Fruit fly (Drosophila melanogaster) whole organism, wandering third instar larva: ENCODE data around the gene CG7523.

ENCODE experiments used
- Abd-B ChIP-seq: fragments of >200 bp; optimal IDR thresholded peaks from 2 replicates; lab custom pipeline; 2017; ENCODE audit warnings: missing biosample characterization, missing genetic modification characterization
- CG32264 ChIP-seq: fragments of 200-800 bp; sonication (Bioruptor generic); optimal IDR thresholded peaks from 2 replicates; lab custom pipeline; 2016; ENCODE audit warnings: missing biosample characterization, missing genetic modification characterization
- CG9705 ChIP-seq: fragments of 200-800 bp; sonication (Bioruptor generic); optimal IDR thresholded peaks from 2 replicates; lab custom pipeline; 2018; ENCODE audit warnings: missing biosample characterization, mild to moderate bottlenecking, missing genetic modification characterization
- CrebA ChIP-seq: fragments of 200-800 bp; sonication (Bioruptor generic); optimal IDR thresholded peaks from 2 replicates; lab custom pipeline; 2016; ENCODE audit warnings: missing biosample characterization, mild to moderate bottlenecking, missing genetic modification characterization, borderline replicate concordance
- Dfd ChIP-seq: fragments of >200 bp; optimal IDR thresholded peaks from 2 replicates; lab custom pipeline; 2017; ENCODE audit warnings: missing biosample characterization, missing genetic modification characterization
- Dif ChIP-seq: fragments of 200-275, 200-300 bp; sonication (Bioruptor generic); optimal IDR thresholded peaks from 2 replicates; lab custom pipeline; 2018; ENCODE audit warnings: missing biosample characterization, missing genetic modification characterization; ENCODE audit not compliant: partially characterized antibody
- GATAd ChIP-seq: sonication (Bioruptor generic); optimal IDR thresholded peaks from 2 replicates; lab custom pipeline; 2016; ENCODE audit warnings: missing biosample characterization, missing genetic modification characterization
- HLH106 ChIP-seq: fragments of 200-800 bp; optimal IDR thresholded peaks from 3 replicates; lab custom pipeline; 2019; ENCODE audit warnings: missing biosample characterization, mild to moderate bottlenecking, missing genetic modification characterization, moderate library complexity
- Hnf4 ChIP-seq: fragments of 200-800 bp; sonication (Bioruptor generic); optimal IDR thresholded peaks from 2 replicates; lab custom pipeline; 2016; ENCODE audit warnings: missing biosample characterization, mild to moderate bottlenecking, missing genetic modification characterization
- Hr78 ChIP-seq: fragments of >200 bp; optimal IDR thresholded peaks from 2 replicates; lab custom pipeline; 2017; ENCODE audit warnings: missing biosample characterization, missing genetic modification characterization
- Hr83 ChIP-seq: fragments of 200-300 bp; sonication (Bioruptor generic); optimal IDR thresholded peaks from 2 replicates; lab custom pipeline; 2016; ENCODE audit warnings: missing biosample characterization, mild to moderate bottlenecking, missing genetic modification characterization, moderate library complexity; ENCODE audit not compliant: poor library complexity, severe bottlenecking
- Jra ChIP-seq: sonication (Bioruptor generic); optimal IDR thresholded peaks from 2 replicates; lab custom pipeline; 2016; ENCODE audit warnings: missing biosample characterization, missing genetic modification characterization
- Mio ChIP-seq: sonication (Bioruptor generic); optimal IDR thresholded peaks from 2 replicates; lab custom pipeline; 2016; ENCODE audit warnings: missing biosample characterization, missing genetic modification characterization
- Myc ChIP-seq: fragments of >200 bp; optimal IDR thresholded peaks from 2 replicates; lab custom pipeline; 2017
- N ChIP-seq: fragments of >200 bp; optimal IDR thresholded peaks from 2 replicates; lab custom pipeline; 2018; ENCODE audit warnings: missing biosample characterization, missing external identifiers, missing genetic modification characterization
- OdsH ChIP-seq: fragments of 200-800 bp; sonication (Bioruptor generic); optimal IDR thresholded peaks from 2 replicates; lab custom pipeline; 2016; ENCODE audit warnings: missing biosample characterization, mild to moderate bottlenecking, missing genetic modification characterization
- Rel ChIP-seq, 2 experiments: fragments of 200-800 bp; sonication (Bioruptor generic) in 1 of 2; optimal IDR thresholded peaks; 2 replicates in 1 of 2; 3 replicates in 1 of 2; lab custom pipeline; 2016 to 2019; ENCODE audit warnings: mild to moderate bottlenecking in 2 of 2, missing biosample characterization in 2 of 2, missing genetic modification characterization in 2 of 2, moderate library complexity in 1 of 2
- Sp1 ChIP-seq: fragments of 200-800 bp; sonication (Bioruptor generic); optimal IDR thresholded peaks from 3 replicates; lab custom pipeline; 2019; ENCODE audit warnings: missing biosample characterization, mild to moderate bottlenecking, missing genetic modification characterization, moderate library complexity
- Vsx2 ChIP-seq: fragments of 200-300, 225-300 bp; sonication (Bioruptor generic); optimal IDR thresholded peaks from 2 replicates; lab custom pipeline; 2018; ENCODE audit warnings: missing biosample characterization, missing genetic modification characterization; ENCODE audit not compliant: partially characterized antibody
- br ChIP-seq: fragments of 200-800 bp; sonication (Bioruptor generic); optimal IDR thresholded peaks from 2 replicates; lab custom pipeline; 2016; ENCODE audit warnings: missing biosample characterization, missing genetic modification characterization
- brk ChIP-seq: fragments of 200-800 bp; sonication (Bioruptor generic); optimal IDR thresholded peaks from 2 replicates; lab custom pipeline; 2016; ENCODE audit warnings: missing biosample characterization, mild to moderate bottlenecking, missing genetic modification characterization
- dl ChIP-seq, 2 experiments: fragments of 175-275, 200-275 bp in 1 of 2; fragments of 200-275 bp in 1 of 2; sonication (Bioruptor generic); optimal IDR thresholded peaks; lab custom pipeline; 2018; ENCODE audit warnings: mild to moderate bottlenecking in 2 of 2, missing biosample characterization in 2 of 2, missing genetic modification characterization in 2 of 2, moderate library complexity in 2 of 2; ENCODE audit not compliant: partially characterized antibody in 2 of 2, insufficient read depth in 1 of 2
- dmrt93B ChIP-seq: fragments of 200-800 bp; sonication (Bioruptor generic); optimal IDR thresholded peaks from 2 replicates; lab custom pipeline; 2018; ENCODE audit warnings: missing biosample characterization, mild to moderate bottlenecking, missing genetic modification characterization
- dsf ChIP-seq: sonication (Bioruptor generic); optimal IDR thresholded peaks from 2 replicates; lab custom pipeline; 2016; ENCODE audit warnings: missing biosample characterization, missing genetic modification characterization, borderline replicate concordance
- ey ChIP-seq: fragments of 200-800 bp; sonication (Bioruptor generic); optimal IDR thresholded peaks from 2 replicates; lab custom pipeline; 2016; ENCODE audit warnings: missing biosample characterization, missing genetic modification characterization
- foxo ChIP-seq, 2 experiments: fragments of 200-800 bp; sonication (Bioruptor generic); optimal IDR thresholded peaks; 2 replicates in 1 of 2; 3 replicates in 1 of 2; lab custom pipeline; 2016 to 2017; ENCODE audit warnings: missing biosample characterization in 2 of 2, missing genetic modification characterization in 2 of 2
- fru ChIP-seq: fragments of 200-800 bp; sonication (Bioruptor generic); optimal IDR thresholded peaks from 3 replicates; lab custom pipeline; 2016; ENCODE audit warnings: missing biosample characterization, mild to moderate bottlenecking, missing genetic modification characterization
- h ChIP-seq: fragments of 200-800 bp; sonication (Bioruptor generic); optimal IDR thresholded peaks from 3 replicates; lab custom pipeline; 2016; ENCODE audit warnings: missing biosample characterization, mild to moderate bottlenecking, missing genetic modification characterization
- jim ChIP-seq: fragments of 175-275, 200-325 bp; sonication (Bioruptor generic); optimal IDR thresholded peaks from 2 replicates; lab custom pipeline; 2016; ENCODE audit warnings: missing biosample characterization, mild to moderate bottlenecking, missing genetic modification characterization
- lola ChIP-seq: fragments of >200 bp; optimal IDR thresholded peaks from 2 replicates; lab custom pipeline; 2017; ENCODE audit warnings: missing biosample characterization, missing genetic modification characterization
- pan ChIP-seq: fragments of >200 bp; optimal IDR thresholded peaks from 2 replicates; lab custom pipeline; 2017
- psq ChIP-seq: fragments of 200-800 bp; sonication (Bioruptor generic); optimal IDR thresholded peaks from 3 replicates; lab custom pipeline; 2017; ENCODE audit warnings: missing biosample characterization, mild to moderate bottlenecking, missing genetic modification characterization, moderate library complexity
- rgr ChIP-seq: fragments of 200-800 bp; sonication (Bioruptor generic); optimal IDR thresholded peaks from 3 replicates; lab custom pipeline; 2016; ENCODE audit warnings: missing biosample characterization, mild to moderate bottlenecking, missing genetic modification characterization
- sage ChIP-seq: fragments of 200-800 bp; sonication (Bioruptor generic); optimal IDR thresholded peaks from 2 replicates; lab custom pipeline; 2016; ENCODE audit warnings: missing biosample characterization, mild to moderate bottlenecking, missing genetic modification characterization
- sv ChIP-seq: fragments of 200-800 bp; sonication (Bioruptor generic); optimal IDR thresholded peaks from 3 replicates; lab custom pipeline; 2016; ENCODE audit warnings: missing biosample characterization, missing genetic modification characterization
- tai ChIP-seq: sonication (Bioruptor generic); optimal IDR thresholded peaks from 2 replicates; lab custom pipeline; 2016; ENCODE audit warnings: missing biosample characterization, missing genetic modification characterization
- usp ChIP-seq: fragments of >200 bp; optimal IDR thresholded peaks from 2 replicates; lab custom pipeline; 2017; ENCODE audit warnings: missing biosample characterization, missing genetic modification characterization
- woc ChIP-seq: sonication (Bioruptor generic); optimal IDR thresholded peaks from 2 replicates; lab custom pipeline; 2016; ENCODE audit warnings: missing biosample characterization, mild to moderate bottlenecking, missing genetic modification characterization

The CG7523 gene

DNA sequence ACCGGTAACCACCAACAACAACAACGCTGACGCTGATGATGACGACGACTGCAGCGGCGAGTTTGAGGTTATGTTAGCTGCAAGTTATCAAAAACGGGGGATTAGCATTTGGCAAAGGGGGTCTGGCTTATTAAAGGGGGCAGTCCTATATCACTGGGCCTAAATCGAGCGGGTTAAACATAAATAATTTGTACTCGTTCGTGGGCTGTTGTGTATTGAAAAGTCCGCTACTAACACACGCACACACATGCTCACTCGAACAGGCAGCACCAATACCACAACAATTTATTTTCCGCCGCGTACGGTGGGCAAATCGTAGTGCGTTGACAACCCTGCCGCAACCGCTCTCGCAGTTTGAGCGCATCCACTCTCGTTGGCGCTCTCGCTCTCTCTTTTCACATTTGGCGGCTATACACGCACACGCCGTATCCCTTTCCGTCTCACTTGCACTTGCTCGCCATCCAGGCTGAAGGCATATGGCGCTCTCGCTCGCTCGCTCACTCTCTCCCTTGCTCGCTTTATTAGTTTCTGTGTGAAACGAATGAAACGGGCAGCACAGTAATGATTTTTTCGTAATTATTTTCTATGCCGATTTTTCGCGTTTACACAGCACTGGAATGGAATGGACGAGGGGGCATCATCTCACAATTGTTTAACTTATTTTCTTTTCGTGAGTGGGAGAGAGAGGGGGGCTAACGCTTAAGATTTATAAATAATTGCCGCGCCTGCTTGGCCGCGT, 46.3 kb upstream of the CG7523 start:
- TF ChIP-seq jim = no peak
- TF ChIP-seq dmrt93B = no peak
- TF ChIP-seq ey (GFP tag; lab: Kevin White, UChicago) = peak; percentile 3
- peak; percentile 47 for TF ChIP-seq Sp1 (GFP tag; lab: Kevin White, UChicago)
- TF ChIP-seq Jra (GFP tag; lab: Kevin White, UChicago) = peak; percentile 83
- TF ChIP-seq tai (GFP tag; lab: Kevin White, UChicago) = peak; percentile 9
- peak; percentile 53 for TF ChIP-seq OdsH (GFP tag; lab: Kevin White, UChicago)
- TF ChIP-seq CrebA (GFP tag; lab: Kevin White, UChicago) = no peak
- TF ChIP-seq pan = no peak
- TF ChIP-seq HLH106 (tag; lab: Kevin White, UChicago) = no peak
- TF ChIP-seq Hnf4 (GFP tag; lab: Kevin White, UChicago) = peak; percentile 45
- no peak for TF ChIP-seq CG32264 (GFP tag; lab: Kevin White, UChicago)
- peak; percentile 2 for TF ChIP-seq woc (GFP tag; lab: Kevin White, UChicago)
- TF ChIP-seq psq (GFP tag; lab: Kevin White, UChicago) = peak; percentile 75
- peak; percentile 26 for TF ChIP-seq CG9705 (GFP tag; lab: Kevin White, UChicago)
- peak; percentile 28 for TF ChIP-seq sage
- TF ChIP-seq N = peak; percentile 13
- peak; percentile 84 for TF ChIP-seq h (GFP tag; lab: Kevin White, UChicago)
- TF ChIP-seq dl (GFP tag; optimal IDR thresholded peaks at IDR 0.05; lab: Kevin White, UChicago; ENCODE audit: insufficient read depth in 1 of 2, partially characterized antibody in 2 of 2) = peak; percentile 96 to 97
- TF ChIP-seq Hr78 (GFP tag; lab: Kevin White, UChicago) = no peak
- TF ChIP-seq Dfd (GFP tag; lab: Kevin White, UChicago) = no peak
- TF ChIP-seq GATAd (GFP tag; lab: Kevin White, UChicago) = no peak
- TF ChIP-seq Abd-B (GFP tag; lab: Kevin White, UChicago) = no peak
- peak; percentile 39 for TF ChIP-seq rgr (GFP tag; lab: Kevin White, UChicago)
- TF ChIP-seq fru = peak; percentile 75
- TF ChIP-seq Myc (lab: Kevin White, UChicago) = no peak
- peak; percentile 90 for TF ChIP-seq Hr83 (GFP tag; lab: Kevin White, UChicago)
- no peak for TF ChIP-seq dsf
- no peak for TF ChIP-seq usp (GFP tag; lab: Kevin White, UChicago)
- peak; percentile 61 for TF ChIP-seq br
- TF ChIP-seq Rel (GFP tag; optimal IDR thresholded peaks at IDR 0.05; lab: Kevin White, UChicago) = no peak
- peak; percentile 72 for TF ChIP-seq Rel (tag; optimal IDR thresholded peaks at IDR 0.05; lab: Kevin White, UChicago)
- TF ChIP-seq Mio (GFP tag; lab: Kevin White, UChicago) = no peak
- no peak for TF ChIP-seq Vsx2 (GFP tag; lab: Kevin White, UChicago)
- peak; percentile 98 for TF ChIP-seq Dif
- no peak for TF ChIP-seq sv (GFP tag; lab: Kevin White, UChicago)
- TF ChIP-seq foxo (GFP tag; optimal IDR thresholded peaks at IDR 0.05; lab: Kevin White, UChicago) = peak; percentile 52 to 56
- no peak for TF ChIP-seq lola (GFP tag; lab: Kevin White, UChicago)
- peak; percentile 66 for TF ChIP-seq brk (GFP tag; lab: Kevin White, UChicago)

DNA sequence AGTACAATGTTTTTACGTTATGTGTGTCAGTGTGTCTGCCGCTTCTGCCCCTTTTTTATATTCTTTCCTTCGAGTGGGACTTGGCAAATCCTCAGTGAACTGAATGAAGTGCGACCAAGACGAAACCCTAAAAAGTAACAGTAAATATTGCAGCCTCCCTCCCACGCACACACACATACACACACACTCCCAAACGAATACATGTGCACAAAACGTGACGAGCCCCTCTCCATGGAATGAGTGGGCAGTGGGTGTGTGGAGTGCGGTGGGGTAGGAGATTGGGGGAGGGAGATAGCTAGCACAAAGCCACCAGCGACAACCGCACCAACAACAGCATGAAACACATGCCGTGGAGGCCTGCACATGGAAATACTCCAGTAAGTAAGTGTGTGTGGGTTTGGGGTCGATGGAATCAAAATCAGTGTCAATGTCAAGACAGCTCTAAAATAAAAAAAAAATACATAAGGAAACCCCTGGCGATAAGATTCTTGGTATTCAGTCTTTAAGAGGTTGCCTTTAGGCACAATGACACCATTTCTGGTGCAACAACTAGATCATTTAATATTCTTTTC, 44.2 kb upstream of the CG7523 start:
- TF ChIP-seq h (GFP tag; lab: Kevin White, UChicago) (peak; percentile 20), Rel (GFP tag; optimal IDR thresholded peaks at IDR 0.05; lab: Kevin White, UChicago) (no peak), Rel (tag; optimal IDR thresholded peaks at IDR 0.05; lab: Kevin White, UChicago) (peak; percentile 80), Abd-B (GFP tag; lab: Kevin White, UChicago) (no peak), ey (GFP tag; lab: Kevin White, UChicago) (no peak), psq (GFP tag; lab: Kevin White, UChicago) (peak; percentile 52)
- TF ChIP-seq, all 38 proteins: peak for 3
